Fruit fly (Drosophila melanogaster) whole organism, adult: ENCODE measurements around the gene CG12099.

Source experiments
- CG11617 ChIP-seq: fragments of 200-800 bp; sonication (Bioruptor generic); optimal IDR thresholded peaks from 2 replicates; lab custom pipeline; 2017; ENCODE audit warnings: mild to moderate bottlenecking, missing biosample characterization, missing genetic modification reagents, missing genetic modification characterization
- CG12768 ChIP-seq: fragments of 200-800 bp; sonication (Bioruptor generic); optimal IDR thresholded peaks from 2 replicates; lab custom pipeline; 2017; ENCODE audit warnings: missing biosample characterization, missing genetic modification characterization, mild to moderate bottlenecking, moderate library complexity, missing genetic modification reagents
- CG14711 ChIP-seq: fragments of 200-800 bp; sonication (Bioruptor generic); optimal IDR thresholded peaks from 2 replicates; lab custom pipeline; 2018; ENCODE audit warnings: missing biosample characterization, mild to moderate bottlenecking, missing genetic modification characterization, moderate library complexity
- CG1620 ChIP-seq: fragments of 200-800 bp; sonication (Bioruptor generic); optimal IDR thresholded peaks from 2 replicates; lab custom pipeline; 2016; ENCODE audit warnings: missing biosample characterization, missing genetic modification characterization
- CG33017 ChIP-seq: fragments of 200-800 bp; sonication (Bioruptor generic); optimal IDR thresholded peaks from 2 replicates; lab custom pipeline; 2018; ENCODE audit warnings: missing biosample characterization, mild to moderate bottlenecking, missing genetic modification characterization, moderate library complexity
- CG5204 ChIP-seq: fragments of 200-800 bp; sonication (Bioruptor generic); optimal IDR thresholded peaks from 2 replicates; lab custom pipeline; 2016; ENCODE audit warnings: missing biosample characterization, missing genetic modification characterization
- CG7045 ChIP-seq: fragments of 200-800 bp; sonication (Bioruptor generic); optimal IDR thresholded peaks from 2 replicates; lab custom pipeline; 2017; ENCODE audit warnings: missing biosample characterization, mild to moderate bottlenecking, missing genetic modification characterization
- CG7101 ChIP-seq: fragments of 200-800 bp; sonication (Bioruptor generic); optimal IDR thresholded peaks from 2 replicates; lab custom pipeline; 2018; ENCODE audit warnings: missing biosample characterization, mild to moderate bottlenecking, missing genetic modification characterization, moderate library complexity
- Clk ChIP-seq: fragments of 200-800 bp; sonication (Bioruptor generic); optimal IDR thresholded peaks from 2 replicates; lab custom pipeline; 2017; ENCODE audit warnings: missing biosample characterization, missing genetic modification characterization
- Crg-1 ChIP-seq: fragments of 200-800 bp; sonication (Bioruptor generic); optimal IDR thresholded peaks from 2 replicates; lab custom pipeline; 2016; ENCODE audit warnings: missing biosample characterization, missing genetic modification characterization
- Hr96 ChIP-seq: fragments of 200-800 bp; sonication (Bioruptor generic); optimal IDR thresholded peaks from 2 replicates; lab custom pipeline; 2016; ENCODE audit warnings: missing biosample characterization, missing genetic modification characterization
- Mnt ChIP-seq: fragments of 200-800 bp; sonication (Bioruptor generic); optimal IDR thresholded peaks from 2 replicates; lab custom pipeline; 2016; ENCODE audit warnings: missing biosample characterization, mild to moderate bottlenecking, missing genetic modification characterization
- bab1 ChIP-seq: fragments of 200-800 bp; sonication (Bioruptor generic); optimal IDR thresholded peaks from 3 replicates; lab custom pipeline; 2019; ENCODE audit warnings: missing biosample characterization, mild to moderate bottlenecking, missing genetic modification characterization, moderate library complexity
- cic ChIP-seq: fragments of 200-800 bp; sonication (Bioruptor generic); optimal IDR thresholded peaks from 2 replicates; lab custom pipeline; 2017; ENCODE audit warnings: missing biosample characterization, mild to moderate bottlenecking, missing genetic modification characterization, moderate library complexity
- cnc ChIP-seq, 2 experiments: fragments of >200 bp; optimal IDR thresholded peaks; 2 replicates each; lab custom pipeline; 2017
- kay ChIP-seq: fragments of 200-800 bp; sonication (Bioruptor generic); peaks from one replicate; lab custom pipeline; 2016; ENCODE audit warnings: missing biosample characterization, missing genetic modification characterization, borderline replicate concordance
- ovo ChIP-seq: fragments of 200-800 bp; sonication (Bioruptor generic); optimal IDR thresholded peaks from 2 replicates; lab custom pipeline; 2016; ENCODE audit warnings: missing biosample characterization, missing genetic modification characterization
- pad ChIP-seq: fragments of 200-800 bp; sonication (Bioruptor generic); optimal IDR thresholded peaks from 3 replicates; lab custom pipeline; 2017; ENCODE audit warnings: missing biosample characterization, missing genetic modification characterization, mild to moderate bottlenecking, moderate library complexity, missing genetic modification reagents
- tj ChIP-seq: fragments of 200-800 bp; sonication (Bioruptor generic); optimal IDR thresholded peaks from 3 replicates; lab custom pipeline; 2017; ENCODE audit warnings: missing biosample characterization, mild to moderate bottlenecking, missing genetic modification characterization, moderate library complexity
- toe ChIP-seq: fragments of 200-800 bp; sonication (Bioruptor generic); optimal IDR thresholded peaks from 2 replicates; lab custom pipeline; 2016; ENCODE audit warnings: missing biosample characterization, missing genetic modification characterization

The CG12099 gene

dm6 chr3L:1537353-1537752 is 20.9 kb downstream of the CG12099 start:
- no peak for TF ChIP-seq CG5204 (GFP tag; lab: Kevin White, UChicago)
- peak; percentile 88 for TF ChIP-seq ovo (GFP tag; lab: Kevin White, UChicago)

dm6 chr3L:1536487-1537337 is 21.6 kb downstream of the CG12099 start, which contains the start of the genes CG12091 and pns:
CG12091 (minus strand) TSS chr3L:1536835.
pns (plus strand) TSS chr3L:1537137.
- TF ChIP-seq tj (GFP tag; lab: Kevin White, UChicago) (peak; percentile 28), cnc (optimal IDR thresholded peaks at IDR 0.05; lab: Kevin White, UChicago) (no peak), cic (GFP tag; lab: Kevin White, UChicago) (peak; percentile 40), kay (no peak), CG7101 (peak; percentile 41), pad (GFP tag; lab: Kevin White, UChicago) (peak; percentile 72), CG1620 (GFP tag; lab: Kevin White, UChicago) (peak; percentile 50), ovo (GFP tag; lab: Kevin White, UChicago) (peak; percentile 67), CG5204 (GFP tag; lab: Kevin White, UChicago) (no peak), CG12768 (GFP tag; lab: Kevin White, UChicago) (peak; percentile 24), Hr96 (GFP tag; lab: Kevin White, UChicago) (peak; percentile 57), CG14711 (tag; lab: Kevin White, UChicago) (peak; percentile 45), CG11617 (GFP tag; lab: Kevin White, UChicago) (peak; percentile 50), toe (peak; percentile 80), Mnt (peak; percentile 60), Clk (GFP tag; lab: Kevin White, UChicago) (peak; percentile 46), CG33017 (tag; lab: Kevin White, UChicago) (no peak), Crg-1 (GFP tag; lab: Kevin White, UChicago) (peak; percentile 59), bab1 (GFP tag; lab: Kevin White, UChicago) (peak; percentile 63), CG7045 (peak; percentile 59)

dm6 chr3L:1533699-1534431 is 24.4 kb downstream of the CG12099 start, which contains the start of gene Iml1:
Iml1 (minus strand) TSS chr3L:1534034.
- TF ChIP-seq bab1 (GFP tag; lab: Kevin White, UChicago) (peak; percentile 14), kay (no peak), CG33017 (tag; lab: Kevin White, UChicago) (peak; percentile 17), cnc (optimal IDR thresholded peaks at IDR 0.05; lab: Kevin White, UChicago) (no peak), CG5204 (GFP tag; lab: Kevin White, UChicago) (no peak), CG14711 (tag; lab: Kevin White, UChicago) (peak; percentile 27), Crg-1 (GFP tag; lab: Kevin White, UChicago) (peak; percentile 12), CG11617 (GFP tag; lab: Kevin White, UChicago) (peak; percentile 42), CG7101 (peak; percentile 49), cic (GFP tag; lab: Kevin White, UChicago) (no peak), ovo (GFP tag; lab: Kevin White, UChicago) (no peak), Mnt (no peak), CG7045 (no peak)

- no peak for TF ChIP-seq ovo (GFP tag; lab: Kevin White, UChicago)
- no peak for TF ChIP-seq CG11617 (GFP tag; lab: Kevin White, UChicago)
- TF ChIP-seq cic (GFP tag; lab: Kevin White, UChicago): no peak
- TF ChIP-seq CG7045: no peak
- no peak for TF ChIP-seq Clk (GFP tag; lab: Kevin White, UChicago)
- no peak for TF ChIP-seq CG7101
- TF ChIP-seq CG14711 (tag; lab: Kevin White, UChicago): no peak
- no peak for TF ChIP-seq CG5204 (GFP tag; lab: Kevin White, UChicago)
- no peak for TF ChIP-seq CG12768 (GFP tag; lab: Kevin White, UChicago)
- TF ChIP-seq kay: no peak
- no peak for TF ChIP-seq CG1620 (GFP tag; lab: Kevin White, UChicago)
- TF ChIP-seq Mnt: no peak
- no peak for TF ChIP-seq cnc (optimal IDR thresholded peaks at IDR 0.05; lab: Kevin White, UChicago)
- no peak for TF ChIP-seq toe
- no peak for TF ChIP-seq tj (GFP tag; lab: Kevin White, UChicago)
- TF ChIP-seq Hr96 (GFP tag; lab: Kevin White, UChicago): no peak
- no peak for TF ChIP-seq CG33017 (tag; lab: Kevin White, UChicago)
- no peak for TF ChIP-seq bab1 (GFP tag; lab: Kevin White, UChicago)
- TF ChIP-seq Crg-1 (GFP tag; lab: Kevin White, UChicago): no peak
Measured at dm6 chr3L:1531159-1531558, 27.1 kb downstream of the CG12099 start, which contains the start of gene Ir62a. Ir62a (minus strand) TSS chr3L:1531259.

dm6 chr3L:1518715-1519603 is 39.3 kb downstream of the CG12099 start:
- TF ChIP-seq Crg-1 (GFP tag; lab: Kevin White, UChicago) (no peak), pad (GFP tag; lab: Kevin White, UChicago) (no peak), CG33017 (tag; lab: Kevin White, UChicago) (no peak), kay (no peak), ovo (GFP tag; lab: Kevin White, UChicago) (no peak), CG1620 (GFP tag; lab: Kevin White, UChicago) (no peak), Hr96 (GFP tag; lab: Kevin White, UChicago) (no peak), CG5204 (GFP tag; lab: Kevin White, UChicago) (no peak), bab1 (GFP tag; lab: Kevin White, UChicago) (peak; percentile 58), cnc (optimal IDR thresholded peaks at IDR 0.05; lab: Kevin White, UChicago) (no peak), tj (GFP tag; lab: Kevin White, UChicago) (peak; percentile 97), CG11617 (GFP tag; lab: Kevin White, UChicago) (no peak)
